Fruit fly (Drosophila melanogaster): ENCODE results near the gene Sema1a.

Sema1a gene

DNA sequence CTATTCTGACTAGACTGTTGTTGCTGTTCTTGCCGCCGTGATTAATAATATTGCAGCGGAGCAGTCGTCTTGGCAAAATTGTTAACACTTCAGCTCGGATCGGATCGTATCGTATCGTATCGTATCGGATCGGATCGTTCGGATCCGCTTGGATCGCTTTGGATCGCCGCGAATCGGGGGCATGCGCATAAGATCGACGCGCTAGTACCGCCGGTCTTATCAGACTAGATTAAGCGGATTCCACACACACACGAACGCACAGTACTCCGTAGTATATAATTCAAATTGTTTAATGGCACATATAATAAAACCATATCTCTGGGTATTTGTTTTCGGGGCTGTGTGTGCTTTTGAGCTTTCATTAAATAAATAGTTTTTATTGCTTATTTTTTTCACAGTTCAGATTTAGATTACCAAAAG lies 158.0 kb downstream of the Sema1a start (continued):
- peak; percentile 70 for TF ChIP-seq CG12299 (tag; optimal IDR thresholded peaks at IDR 0.05)
- no peak for TF ChIP-seq pros (GFP tag; optimal IDR thresholded peaks at IDR 0.05)
- no peak for TF ChIP-seq crol (GFP tag; IDR thresholded peaks at IDR 0.05)
- TF ChIP-seq Gug (GFP tag; IDR thresholded peaks at IDR 0.05): no peak
- no peak for TF ChIP-seq CG17612 (GFP tag; IDR thresholded peaks at IDR 0.05)
- peak; percentile 76 for TF ChIP-seq CG18599 (GFP tag; optimal IDR thresholded peaks at IDR 0.05)
- TF ChIP-seq her (GFP tag; optimal IDR thresholded peaks at IDR 0.05): no peak
- no peak for TF ChIP-seq cas (GFP tag; IDR thresholded peaks at IDR 0.05)
- no peak for TF ChIP-seq CG17829 (tag; optimal IDR thresholded peaks at IDR 0.05)
- TF ChIP-seq CG10366 (GFP tag; IDR thresholded peaks at IDR 0.05): no peak
- TF ChIP-seq ind (GFP tag; optimal IDR thresholded peaks at IDR 0.05): no peak
- TF ChIP-seq Hmx (GFP tag; optimal IDR thresholded peaks at IDR 0.05): no peak
- no peak for TF ChIP-seq CG34224 (GFP tag; IDR thresholded peaks at IDR 0.05; ENCODE audit: partially characterized antibody)
- TF ChIP-seq btn (GFP tag; optimal IDR thresholded peaks at IDR 0.05): no peak
- peak; percentile 35 for TF ChIP-seq grau (tag; optimal IDR thresholded peaks at IDR 0.05)
- peak; percentile 34 for TF ChIP-seq CG12219 (GFP tag; optimal IDR thresholded peaks at IDR 0.05)
- peak; percentile 61 for TF ChIP-seq unpg (GFP tag; optimal IDR thresholded peaks at IDR 0.05)
- TF ChIP-seq CG11695 (GFP tag; IDR thresholded peaks at IDR 0.05): no peak
- TF ChIP-seq CG31441 (GFP tag; IDR thresholded peaks at IDR 0.05): 0 out of 2 replicates have a peak, but pooled peaks have one; percentile 46
- no peak for TF ChIP-seq nerfin-2 (GFP tag; IDR thresholded peaks at IDR 0.05; ENCODE audit: partially characterized antibody)
- no peak for TF ChIP-seq stc (GFP tag; IDR thresholded peaks at IDR 0.05)
- no peak for TF ChIP-seq CG11560 (tag; IDR thresholded peaks at IDR 0.05)
- no peak; the same call in 2 of the 3 replicates for TF ChIP-seq CG2199 (GFP tag; IDR thresholded peaks at IDR 0.05)
- peak; percentile 67 for TF ChIP-seq odd (GFP tag; optimal IDR thresholded peaks at IDR 0.05)
- TF ChIP-seq Lpt (GFP tag; optimal IDR thresholded peaks at IDR 0.05): no peak
- TF ChIP-seq dysf (GFP tag; IDR thresholded peaks at IDR 0.05): no peak; the same call in 2 of the 3 replicates
- TF ChIP-seq CG11456 (GFP tag; IDR thresholded peaks at IDR 0.05): no peak
- no peak for TF ChIP-seq ase (GFP tag; IDR thresholded peaks at IDR 0.05)
- no peak for TF ChIP-seq peb (GFP tag; IDR thresholded peaks at IDR 0.05)
- TF ChIP-seq onecut (GFP tag; IDR thresholded peaks at IDR 0.05): peak; percentile 43; the same call in 1 of the 2 replicates
- no peak for TF ChIP-seq az2 (GFP tag; optimal IDR thresholded peaks at IDR 0.05)
- TF ChIP-seq yki (optimal IDR thresholded peaks at IDR 0.05): no peak
- TF ChIP-seq hb (GFP tag; IDR thresholded peaks at IDR 0.05; ENCODE audit: partially characterized antibody): no peak
- no peak for TF ChIP-seq CG34422 (GFP tag; IDR thresholded peaks at IDR 0.05)
- no peak for TF ChIP-seq pzg (GFP tag; optimal IDR thresholded peaks at IDR 0.05)
- TF ChIP-seq CG17912 (GFP tag; optimal IDR thresholded peaks at IDR 0.05): peak; percentile 74
- peak; percentile 62 for TF ChIP-seq CG2875 (GFP tag; optimal IDR thresholded peaks at IDR 0.05)
- peak; percentile 64 for TF ChIP-seq CG2202 (tag; optimal IDR thresholded peaks at IDR 0.05)
- TF ChIP-seq emc (GFP tag; optimal IDR thresholded peaks at IDR 0.05): no peak
- TF ChIP-seq Camta (GFP tag; optimal IDR thresholded peaks at IDR 0.05): peak; percentile 0
- no peak for TF ChIP-seq Mad (GFP tag; optimal IDR thresholded peaks at IDR 0.05)
- no peak for TF ChIP-seq CG3847 (GFP tag; IDR thresholded peaks at IDR 0.05)
- no peak for TF ChIP-seq CG16813 (GFP tag; IDR thresholded peaks at IDR 0.05; ENCODE audit: partially characterized antibody)
- TF ChIP-seq tio (GFP tag; optimal IDR thresholded peaks at IDR 0.05): peak; percentile 13
- TF ChIP-seq al (GFP tag; IDR thresholded peaks at IDR 0.05): no peak
- TF ChIP-seq vnd (GFP tag; IDR thresholded peaks at IDR 0.05; ENCODE audit: partially characterized antibody): no peak
- TF ChIP-seq CG14860 (GFP tag; IDR thresholded peaks at IDR 0.05; ENCODE audit: partially characterized antibody): no peak
- no peak for TF ChIP-seq pan (optimal IDR thresholded peaks at IDR 0.05)
- no peak for TF ChIP-seq pan (GFP tag; optimal IDR thresholded peaks at IDR 0.05 in 1 of 2, IDR thresholded peaks at IDR 0.05 in 1 of 2)
- TF ChIP-seq Hr39 (optimal IDR thresholded peaks at IDR 0.05): no peak
- TF ChIP-seq Neu2 (GFP tag; optimal IDR thresholded peaks at IDR 0.05; ENCODE audit: borderline replicate concordance): no peak
- peak; percentile 15 for TF ChIP-seq CG10274 (GFP tag; optimal IDR thresholded peaks at IDR 0.05)
- TF ChIP-seq CG31388 (GFP tag; optimal IDR thresholded peaks at IDR 0.05): no peak

Data from whole organism, embryonic.